Worm (Caenorhabditis elegans) whole organism, mixed stage, embryonic: ENCODE data around the gene srw-79.

Experiments used
- ces-1 ChIP-seq: fragments of 150-350 bp; optimal IDR thresholded peaks from 2 replicates; lab custom pipeline; 2014; ENCODE audit warnings: missing biosample characterization, missing genetic modification reagents, missing genetic modification characterization
- elt-3 ChIP-seq: fragments of 150-350 bp; optimal IDR thresholded peaks from 2 replicates; lab custom pipeline; 2014; ENCODE audit warnings: missing biosample characterization, missing genetic modification characterization
- lin-13 ChIP-seq: fragments of 150-350 bp; optimal IDR thresholded peaks from 2 replicates; lab custom pipeline; 2014; ENCODE audit warnings: missing biosample characterization, missing genetic modification characterization
- lin-32 ChIP-seq: fragments of 200-800 bp; sonication (Bioruptor generic); optimal IDR thresholded peaks from 2 replicates; lab custom pipeline; 2018; ENCODE audit warnings: mild to moderate bottlenecking, missing genetic modification characterization, missing compliant biosample characterization
- mab-5 ChIP-seq: fragments of 150-350 bp; optimal IDR thresholded peaks from 2 replicates; lab custom pipeline; 2014; ENCODE audit warnings: missing biosample characterization, missing genetic modification characterization
- mep-1 ChIP-seq: fragments of 150-350 bp; optimal IDR thresholded peaks from 2 replicates; lab custom pipeline; 2017; ENCODE audit warnings: missing biosample characterization, missing genetic modification reagents, missing genetic modification characterization, inconsistent platforms
- nhr-12 ChIP-seq: fragments of 150-350 bp; optimal IDR thresholded peaks from 2 replicates; lab custom pipeline; 2014; ENCODE audit warnings: missing biosample characterization, missing genetic modification characterization
- nhr-237 ChIP-seq: fragments of 150-350 bp; optimal IDR thresholded peaks from 2 replicates; lab custom pipeline; 2014; ENCODE audit warnings: missing biosample characterization, missing genetic modification characterization
- nhr-28 ChIP-seq: fragments of 150-350 bp; optimal IDR thresholded peaks from 2 replicates; lab custom pipeline; 2014; ENCODE audit warnings: missing biosample characterization, missing genetic modification characterization
- nhr-76 ChIP-seq: sonication (generic microtip); optimal IDR thresholded peaks from 2 replicates; lab custom pipeline; 2017; ENCODE audit warnings: missing biosample characterization, missing genetic modification characterization
- pha-4 ChIP-seq: fragments of 150-350 bp; optimal IDR thresholded peaks from 2 replicates; lab custom pipeline; 2018; ENCODE audit warnings: missing biosample characterization, missing genetic modification reagents, missing genetic modification characterization
- snpc-4 ChIP-seq: fragments of 150-350 bp; optimal IDR thresholded peaks from 2 replicates; lab custom pipeline; 2014; ENCODE audit warnings: missing biosample characterization, missing genetic modification characterization
- ztf-11 ChIP-seq: fragments of 150-350 bp; optimal IDR thresholded peaks from 2 replicates; lab custom pipeline; 2014; ENCODE audit warnings: missing biosample characterization, missing genetic modification characterization

ce11 chrII:2967064-2967463 lies 20.5 kb downstream of the srw-79 start:
- no peak for TF ChIP-seq nhr-28 (tag; lab: Kevin White, UChicago)
- no peak for TF ChIP-seq nhr-12
- no peak for TF ChIP-seq snpc-4 (tag; lab: Kevin White, UChicago)
- no peak for TF ChIP-seq ces-1
- TF ChIP-seq pha-4 (tag; lab: Kevin White, UChicago): no peak
- TF ChIP-seq elt-3 (tag; lab: Kevin White, UChicago): no peak
- no peak for TF ChIP-seq ztf-11 (tag; lab: Kevin White, UChicago)
- TF ChIP-seq lin-13 (tag; lab: Kevin White, UChicago): no peak
- no peak for TF ChIP-seq mep-1 (tag; lab: Kevin White, UChicago)
- TF ChIP-seq nhr-76 (tag; lab: Kevin White, UChicago): no peak
- TF ChIP-seq mab-5 (tag; lab: Kevin White, UChicago): no peak
- no peak for TF ChIP-seq lin-32 (GFP tag; lab: Kevin White, UChicago)
- TF ChIP-seq nhr-237 (tag; lab: Kevin White, UChicago): no peak
